Worm (Caenorhabditis elegans) whole organism, dauer: ENCODE measurements around the gene T05C1.5.

Experiments used
- unc-62 ChIP-seq: sonication (generic microtip); optimal IDR thresholded peaks from 2 replicates; lab custom pipeline; 2017; ENCODE audit warnings: missing biosample characterization, missing genetic modification reagents, missing genetic modification characterization

The T05C1.5 gene

ce11 chrII:4490729-4491128 lies at the start of gene T05C1.5:
T05C1.5 (minus strand) TSS chrII:4490829.
- TF ChIP-seq unc-62 (GFP tag; lab: Kevin White, UChicago), result no peak

- no peak for TF ChIP-seq unc-62 (GFP tag; lab: Kevin White, UChicago)
Measured at ce11 chrII:4537141-4537540, 46.5 kb upstream of the T05C1.5 start, which contains the start of gene sra-33. sra-33 (minus strand) TSS chrII:4537241.

ce11 chrII:4531880-4532279 lies 41.3 kb upstream of the T05C1.5 start, which contains the start of gene sra-32:
sra-32 (minus strand) TSS chrII:4531980.
- TF ChIP-seq unc-62 (GFP tag; lab: Kevin White, UChicago), result no peak

- TF ChIP-seq unc-62 (GFP tag; lab: Kevin White, UChicago), result no peak
Measured at ce11 chrII:4527800-4528199, 37.2 kb upstream of the T05C1.5 start, which contains the start of gene sra-35. sra-35 (minus strand) TSS chrII:4527900.

ce11 chrII:4525185-4525584 lies 34.6 kb upstream of the T05C1.5 start:
- TF ChIP-seq unc-62 (GFP tag; lab: Kevin White, UChicago), result no peak

- TF ChIP-seq unc-62 (GFP tag; lab: Kevin White, UChicago), result no peak
Measured at ce11 chrII:4523122-4523672, 32.6 kb upstream of the T05C1.5 start, which contains the start of the genes B0304.4 and B0304.2. B0304.4 (minus strand) TSS chrII:4523222. B0304.2 (plus strand) TSS chrII:4523622.

- no peak for TF ChIP-seq unc-62 (GFP tag; lab: Kevin White, UChicago)
Measured at ce11 chrII:4519976-4520594, 29.5 kb upstream of the T05C1.5 start.

ce11 chrII:4518300-4518907 lies 27.8 kb upstream of the T05C1.5 start, which contains the start of gene hlh-1:
hlh-1 (plus strand) TSS chrII:4518574.
- TF ChIP-seq unc-62 (GFP tag; lab: Kevin White, UChicago), result no peak

- no peak for TF ChIP-seq unc-62 (GFP tag; lab: Kevin White, UChicago)
Measured at ce11 chrII:4517254-4517653, 26.6 kb upstream of the T05C1.5 start.

ce11 chrII:4516291-4516690 lies 25.7 kb upstream of the T05C1.5 start:
- TF ChIP-seq unc-62 (GFP tag; lab: Kevin White, UChicago), result no peak

ce11 chrII:4511911-4512310 lies 21.3 kb upstream of the T05C1.5 start, which contains the start of gene cyp-23A1:
cyp-23A1 (plus strand) TSS chrII:4512211.
- no peak for TF ChIP-seq unc-62 (GFP tag; lab: Kevin White, UChicago)

ce11 chrII:4510684-4511083 lies 20.1 kb upstream of the T05C1.5 start:
- no peak for TF ChIP-seq unc-62 (GFP tag; lab: Kevin White, UChicago)

ce11 chrII:4507669-4508068 lies 17.0 kb upstream of the T05C1.5 start:
- TF ChIP-seq unc-62 (GFP tag; lab: Kevin White, UChicago), result no peak

- no peak for TF ChIP-seq unc-62 (GFP tag; lab: Kevin White, UChicago)
Measured at ce11 chrII:4506552-4507291, 16.1 kb upstream of the T05C1.5 start.

- no peak for TF ChIP-seq unc-62 (GFP tag; lab: Kevin White, UChicago)
Measured at ce11 chrII:4505097-4505626, 14.5 kb upstream of the T05C1.5 start, which contains the start of gene camt-1. camt-1 (minus strand) TSS chrII:4505147.
